Fruit fly (Drosophila melanogaster) whole organism, wandering third instar larva: ENCODE measurements around the gene CG6470.

Experiments used
- CG32264 ChIP-seq: fragments of 200-800 bp; sonication (Bioruptor generic); optimal IDR thresholded peaks from 2 replicates; lab custom pipeline; 2016; ENCODE audit warnings: missing biosample characterization, missing genetic modification characterization
- CrebA ChIP-seq: fragments of 200-800 bp; sonication (Bioruptor generic); optimal IDR thresholded peaks from 2 replicates; lab custom pipeline; 2016; ENCODE audit warnings: missing biosample characterization, mild to moderate bottlenecking, missing genetic modification characterization, borderline replicate concordance
- GATAd ChIP-seq: sonication (Bioruptor generic); optimal IDR thresholded peaks from 2 replicates; lab custom pipeline; 2016; ENCODE audit warnings: missing biosample characterization, missing genetic modification characterization
- Hnf4 ChIP-seq: fragments of 200-800 bp; sonication (Bioruptor generic); optimal IDR thresholded peaks from 2 replicates; lab custom pipeline; 2016; ENCODE audit warnings: missing biosample characterization, mild to moderate bottlenecking, missing genetic modification characterization
- Hr78 ChIP-seq: fragments of >200 bp; optimal IDR thresholded peaks from 2 replicates; lab custom pipeline; 2017; ENCODE audit warnings: missing biosample characterization, missing genetic modification characterization
- Hr83 ChIP-seq: fragments of 200-300 bp; sonication (Bioruptor generic); optimal IDR thresholded peaks from 2 replicates; lab custom pipeline; 2016; ENCODE audit warnings: missing biosample characterization, mild to moderate bottlenecking, missing genetic modification characterization, moderate library complexity; ENCODE audit not compliant: poor library complexity, severe bottlenecking
- OdsH ChIP-seq: fragments of 200-800 bp; sonication (Bioruptor generic); optimal IDR thresholded peaks from 2 replicates; lab custom pipeline; 2016; ENCODE audit warnings: missing biosample characterization, mild to moderate bottlenecking, missing genetic modification characterization
- dl ChIP-seq, 2 experiments: fragments of 175-275, 200-275 bp in 1 of 2; fragments of 200-275 bp in 1 of 2; sonication (Bioruptor generic); optimal IDR thresholded peaks; lab custom pipeline; 2018; ENCODE audit warnings: mild to moderate bottlenecking in 2 of 2, missing biosample characterization in 2 of 2, missing genetic modification characterization in 2 of 2, moderate library complexity in 2 of 2; ENCODE audit not compliant: partially characterized antibody in 2 of 2, insufficient read depth in 1 of 2
- dmrt93B ChIP-seq: fragments of 200-800 bp; sonication (Bioruptor generic); optimal IDR thresholded peaks from 2 replicates; lab custom pipeline; 2018; ENCODE audit warnings: missing biosample characterization, mild to moderate bottlenecking, missing genetic modification characterization
- dsf ChIP-seq: sonication (Bioruptor generic); optimal IDR thresholded peaks from 2 replicates; lab custom pipeline; 2016; ENCODE audit warnings: missing biosample characterization, missing genetic modification characterization, borderline replicate concordance
- fru ChIP-seq: fragments of 200-800 bp; sonication (Bioruptor generic); optimal IDR thresholded peaks from 3 replicates; lab custom pipeline; 2016; ENCODE audit warnings: missing biosample characterization, mild to moderate bottlenecking, missing genetic modification characterization

- TF ChIP-seq Hr78 (GFP tag; lab: Kevin White, UChicago) (no peak), dl (GFP tag; optimal IDR thresholded peaks at IDR 0.05; lab: Kevin White, UChicago; ENCODE audit: insufficient read depth in 1 of 2, partially characterized antibody in 2 of 2) (no peak), OdsH (no peak), GATAd (GFP tag; lab: Kevin White, UChicago) (no peak), fru (GFP tag; lab: Kevin White, UChicago) (no peak), Hnf4 (GFP tag; lab: Kevin White, UChicago) (no peak), dmrt93B (GFP tag; lab: Kevin White, UChicago) (no peak), dsf (GFP tag; lab: Kevin White, UChicago) (no peak), CG32264 (GFP tag; lab: Kevin White, UChicago) (no peak), CrebA (GFP tag; lab: Kevin White, UChicago) (no peak), Hr83 (GFP tag; lab: Kevin White, UChicago) (no peak)
These were observed 8.6 kb upstream of the CG6470 start for dm6 chrX:18523146-18523812.
